Fruit fly (Drosophila melanogaster): ENCODE results near the gene CG31937.

DNA sequence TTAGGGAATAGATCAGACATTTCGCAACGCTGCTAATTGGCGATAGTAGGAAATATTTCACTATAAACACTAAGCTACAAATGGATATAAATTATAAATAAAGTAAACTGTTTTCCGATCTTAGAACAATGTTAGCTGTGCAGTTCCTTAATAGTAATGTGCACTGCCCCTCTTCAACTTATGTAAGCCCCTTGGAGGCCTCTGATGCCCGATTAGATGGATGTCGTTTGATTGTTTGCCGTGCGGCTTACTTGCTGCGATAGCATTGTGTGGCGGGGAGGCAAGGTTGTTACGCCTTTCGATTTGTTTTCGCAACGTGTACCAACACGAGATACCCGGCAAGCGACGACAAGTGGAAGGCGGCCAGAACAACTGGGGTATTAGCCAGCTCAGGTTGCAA lies 7.4 kb upstream of the CG31937 start:
- TF ChIP-seq Sin3A (optimal IDR thresholded peaks at IDR 0.05) (no peak), ind (GFP tag; optimal IDR thresholded peaks at IDR 0.05) (no peak), CG4617 (GFP tag; optimal IDR thresholded peaks at IDR 0.05; ENCODE audit: borderline replicate concordance) (no peak), CG6854 (GFP tag; optimal IDR thresholded peaks at IDR 0.05) (no peak), YL-1 (GFP tag; optimal IDR thresholded peaks at IDR 0.05) (no peak), CG11695 (GFP tag; IDR thresholded peaks at IDR 0.05) (no peak), abd-A (tag; optimal IDR thresholded peaks at IDR 0.05) (no peak), Gug (GFP tag; IDR thresholded peaks at IDR 0.05) (no peak), unc-4 (GFP tag; IDR thresholded peaks at IDR 0.05; ENCODE audit: partially characterized antibody) (no peak), CG11247 (GFP tag; IDR thresholded peaks at IDR 0.05) (no peak)

Data from whole organism, embryonic.